Worm (Caenorhabditis elegans) whole organism, L4/young adult: ENCODE data around the gene Y69A2AR.50.

ENCODE experiments used
- W03F9.2 ChIP-seq: fragments of 150-350 bp; optimal IDR thresholded peaks from 2 replicates; lab custom pipeline; 2014; ENCODE audit warnings: missing biosample characterization, missing genetic modification characterization
- him-1 ChIP-seq: sonication (generic microtip); optimal IDR thresholded peaks from 2 replicates; lab custom pipeline; 2016; ENCODE audit warnings: missing genotype, missing genetic modification reagents, missing genetic modification characterization, missing compliant biosample characterization

DNA sequence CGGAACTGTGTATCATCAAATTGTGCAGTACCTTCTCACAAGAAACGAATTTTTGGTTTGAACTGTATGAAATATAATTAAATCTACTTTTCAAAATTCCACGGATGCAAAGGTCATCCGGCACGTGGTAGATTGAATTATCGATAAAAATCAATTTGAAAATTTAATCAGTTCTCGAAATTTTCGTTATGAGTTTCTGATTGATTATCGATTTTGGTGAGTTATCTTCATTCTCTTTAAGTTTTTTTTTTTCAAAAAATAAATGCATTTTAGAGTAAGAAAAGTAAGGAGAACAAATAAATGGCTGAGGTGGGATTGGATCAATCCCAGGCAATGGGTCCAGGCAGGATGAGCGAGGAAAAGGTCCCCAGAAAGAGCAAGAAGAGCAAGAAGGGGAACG, 35.2 kb downstream of the Y69A2AR.50 start, which contains the start of gene Y69A2AR.47:
- TF ChIP-seq him-1 (no peak), W03F9.2 (tag; lab: Kevin White, UChicago) (no peak)
